Worm (Caenorhabditis elegans) whole organism, L2 larva: ENCODE data around the gene srh-100.

ENCODE experiments used
- C34F6.9 ChIP-seq: fragments of 150-350 bp; optimal IDR thresholded peaks from 2 replicates; lab custom pipeline; 2014; ENCODE audit warnings: missing biosample characterization, missing genetic modification characterization
- F13H6.1 ChIP-seq: sonication (generic microtip); optimal IDR thresholded peaks from 2 replicates; lab custom pipeline; 2016; ENCODE audit warnings: missing genetic modification characterization, missing compliant biosample characterization
- alr-1 ChIP-seq: fragments of 150-350 bp; optimal IDR thresholded peaks from 2 replicates; lab custom pipeline; 2014; ENCODE audit warnings: missing biosample characterization, missing genetic modification characterization
- aly-2 ChIP-seq: fragments of 150-350 bp; optimal IDR thresholded peaks from 2 replicates; lab custom pipeline; 2014; ENCODE audit warnings: missing biosample characterization, missing genetic modification characterization
- ama-1 ChIP-seq: fragments of 150-350 bp; optimal IDR thresholded peaks from 2 replicates; lab custom pipeline; 2018; ENCODE audit warnings: inconsistent platforms
- blmp-1 ChIP-seq: sonication (generic microtip); optimal IDR thresholded peaks from 2 replicates; lab custom pipeline; 2017; ENCODE audit warnings: missing genetic modification characterization, mild to moderate bottlenecking, missing compliant biosample characterization, antibody characterized with exemption, moderate library complexity; ENCODE audit not compliant: insufficient read depth
- ceh-16 ChIP-seq: fragments of 150-350 bp; optimal IDR thresholded peaks from 2 replicates; lab custom pipeline; 2014; ENCODE audit warnings: missing biosample characterization, missing genetic modification characterization
- ceh-82 ChIP-seq: fragments of 150-350 bp; optimal IDR thresholded peaks from 2 replicates; lab custom pipeline; 2014; ENCODE audit warnings: missing biosample characterization, missing genetic modification characterization
- crh-2 ChIP-seq: sonication (generic microtip); optimal IDR thresholded peaks from 2 replicates; lab custom pipeline; 2017; ENCODE audit warnings: missing biosample characterization, missing genetic modification characterization
- dmd-4 ChIP-seq: sonication (generic microtip); optimal IDR thresholded peaks from 2 replicates; lab custom pipeline; 2017; ENCODE audit warnings: missing biosample characterization, missing genetic modification characterization
- egl-27 ChIP-seq: sonication (generic microtip); optimal IDR thresholded peaks from 3 replicates; lab custom pipeline; 2017; ENCODE audit warnings: missing biosample characterization, missing genetic modification reagents, missing genetic modification characterization
- elt-1 ChIP-seq: fragments of 150-350 bp; optimal IDR thresholded peaks from 2 replicates; lab custom pipeline; 2014; ENCODE audit warnings: missing biosample characterization, missing genetic modification characterization
- elt-3 ChIP-seq: sonication (generic microtip); optimal IDR thresholded peaks from 2 replicates; lab custom pipeline; 2017; ENCODE audit warnings: missing biosample characterization, missing genetic modification characterization
- gmeb-1 ChIP-seq: fragments of 150-350 bp; optimal IDR thresholded peaks from 2 replicates; lab custom pipeline; 2014; ENCODE audit warnings: missing biosample characterization, missing genetic modification characterization
- lin-13 ChIP-seq: fragments of 150-350 bp; optimal IDR thresholded peaks from 2 replicates; lab custom pipeline; 2014; ENCODE audit warnings: missing biosample characterization, missing genetic modification reagents, missing genetic modification characterization
- lin-39 ChIP-seq: fragments of 150-350 bp; optimal IDR thresholded peaks from 2 replicates; lab custom pipeline; 2014; ENCODE audit warnings: missing biosample characterization, missing genetic modification reagents, missing genetic modification characterization
- lsy-2 ChIP-seq, 2 experiments: fragments of 150-350 bp in 1 of 2; sonication (generic microtip) in 1 of 2; optimal IDR thresholded peaks; 2 replicates each; lab custom pipeline; 2014 to 2017; ENCODE audit warnings: missing biosample characterization in 2 of 2, missing genetic modification characterization in 2 of 2
- mab-5 ChIP-seq: fragments of 150-350 bp; optimal IDR thresholded peaks from 2 replicates; lab custom pipeline; 2014; ENCODE audit warnings: missing biosample characterization, missing genetic modification characterization
- mbf-1 ChIP-seq: sonication (generic microtip); optimal IDR thresholded peaks from 2 replicates; lab custom pipeline; 2017; ENCODE audit warnings: missing biosample characterization, missing genetic modification characterization
- mdl-1 ChIP-seq, 2 experiments: fragments of 150-350 bp in 1 of 2; sonication (generic microtip) in 1 of 2; optimal IDR thresholded peaks; 2 replicates each; lab custom pipeline; 2017; ENCODE audit warnings: missing biosample characterization in 2 of 2, missing genetic modification characterization in 2 of 2
- nhr-10 ChIP-seq: sonication (generic microtip); optimal IDR thresholded peaks from 2 replicates; lab custom pipeline; 2017; ENCODE audit warnings: missing biosample characterization, missing genetic modification characterization
- nhr-11 ChIP-seq: fragments of 150-350 bp; optimal IDR thresholded peaks from 2 replicates; lab custom pipeline; 2014; ENCODE audit warnings: missing biosample characterization, missing genetic modification characterization
- nhr-12 ChIP-seq: fragments of 150-350 bp; optimal IDR thresholded peaks from 2 replicates; lab custom pipeline; 2014; ENCODE audit warnings: missing biosample characterization, missing genetic modification characterization
- nhr-129 ChIP-seq: fragments of 150-350 bp; optimal IDR thresholded peaks from 2 replicates; lab custom pipeline; 2014; ENCODE audit warnings: missing biosample characterization, missing genetic modification characterization
- nhr-21 ChIP-seq: fragments of 150-350 bp; optimal IDR thresholded peaks from 2 replicates; lab custom pipeline; 2014; ENCODE audit warnings: missing biosample characterization, missing genetic modification characterization
- nhr-237 ChIP-seq: fragments of 150-350 bp; optimal IDR thresholded peaks from 2 replicates; lab custom pipeline; 2014; ENCODE audit warnings: missing biosample characterization, missing genetic modification characterization
- nhr-6 ChIP-seq: fragments of 150-350 bp; optimal IDR thresholded peaks from 2 replicates; lab custom pipeline; 2014; ENCODE audit warnings: missing biosample characterization, missing genetic modification characterization
- nhr-77 ChIP-seq: fragments of 150-350 bp; optimal IDR thresholded peaks from 2 replicates; lab custom pipeline; 2014; ENCODE audit warnings: missing biosample characterization, missing genetic modification characterization
- peb-1 ChIP-seq: fragments of 150-350 bp; optimal IDR thresholded peaks from 2 replicates; lab custom pipeline; 2014; ENCODE audit warnings: missing biosample characterization, missing genetic modification characterization
- sem-4 ChIP-seq: fragments of 150-350 bp; optimal IDR thresholded peaks from 2 replicates; lab custom pipeline; 2014; ENCODE audit warnings: missing biosample characterization, missing genetic modification reagents, missing genetic modification characterization
- sma-3 ChIP-seq: sonication (generic microtip); optimal IDR thresholded peaks from 2 replicates; lab custom pipeline; 2016; ENCODE audit warnings: missing genetic modification reagents, missing genetic modification characterization, missing compliant biosample characterization
- sma-9 ChIP-seq, 2 experiments: fragments of 150-350 bp in 1 of 2; sonication (generic microtip) in 1 of 2; optimal IDR thresholded peaks; 2 replicates each; lab custom pipeline; 2014 to 2016; ENCODE audit warnings: missing genetic modification characterization in 2 of 2, mild to moderate bottlenecking in 1 of 2, missing biosample characterization in 1 of 2, missing compliant biosample characterization in 1 of 2, missing genetic modification reagents in 1 of 2, moderate library complexity in 1 of 2
- snpc-4 ChIP-seq: fragments of 150-350 bp; optimal IDR thresholded peaks from 2 replicates; lab custom pipeline; 2014; ENCODE audit warnings: missing biosample characterization, missing genetic modification characterization
- unc-55 ChIP-seq: fragments of 150-350 bp; sonication (generic microtip); optimal IDR thresholded peaks from 3 replicates; lab custom pipeline; 2014; ENCODE audit warnings: missing biosample characterization, missing genetic modification reagents, missing genetic modification characterization
- ztf-1 ChIP-seq: fragments of 200-800 bp; sonication (Bioruptor generic); conservative IDR thresholded peaks from 2 replicates; pipeline ENCODE4 v1.3.6; 2022; ENCODE audit warnings: missing genetic modification characterization, missing compliant biosample characterization
- ztf-11 ChIP-seq: sonication (generic microtip); optimal IDR thresholded peaks from 2 replicates; lab custom pipeline; 2017; ENCODE audit warnings: missing biosample characterization, missing genetic modification characterization
- ztf-4 ChIP-seq: fragments of 150-350 bp; optimal IDR thresholded peaks from 2 replicates; lab custom pipeline; 2014; ENCODE audit warnings: missing biosample characterization, missing genetic modification characterization

The srh-100 gene

ce11 chrII:3681365-3682083 lies 33.0 kb downstream of the srh-100 start, which contains the start of gene F19B10.10:
Gene F19B10.10, minus strand, starts transcription at chrII:3681415.
- TF ChIP-seq nhr-21 (tag; lab: Kevin White, UChicago) (no peak), C34F6.9 (tag; lab: Kevin White, UChicago) (no peak), dmd-4 (tag; lab: Kevin White, UChicago) (no peak), mdl-1 (tag; optimal IDR thresholded peaks at IDR 0.05; lab: Kevin White, UChicago) (no peak), nhr-10 (tag; lab: Kevin White, UChicago) (no peak), ztf-1 (no peak), ztf-11 (tag; lab: Kevin White, UChicago) (no peak), egl-27 (tag; lab: Kevin White, UChicago) (no peak), sma-3 (GFP tag; lab: Kevin White, UChicago) (no peak), alr-1 (no peak), nhr-6 (no peak)

ce11 chrII:3680366-3680765 lies 34.1 kb downstream of the srh-100 start:
- TF ChIP-seq sma-3 (GFP tag; lab: Kevin White, UChicago): no peak
- TF ChIP-seq nhr-10 (tag; lab: Kevin White, UChicago): no peak
- TF ChIP-seq ama-1 (lab: Kevin White, UChicago): no peak
- no peak for TF ChIP-seq nhr-12
- no peak for TF ChIP-seq egl-27 (tag; lab: Kevin White, UChicago)
- TF ChIP-seq lin-13 (GFP tag; lab: Kevin White, UChicago): no peak
- TF ChIP-seq mdl-1 (tag; optimal IDR thresholded peaks at IDR 0.05; lab: Kevin White, UChicago): no peak
- no peak for TF ChIP-seq nhr-21 (tag; lab: Kevin White, UChicago)
- TF ChIP-seq C34F6.9 (tag; lab: Kevin White, UChicago): no peak
- no peak for TF ChIP-seq sem-4 (tag; lab: Kevin White, UChicago)
- no peak for TF ChIP-seq ztf-1
- TF ChIP-seq crh-2 (tag; lab: Kevin White, UChicago): no peak
- no peak for TF ChIP-seq gmeb-1 (tag; lab: Kevin White, UChicago)

ce11 chrII:3678978-3679377 lies 35.5 kb downstream of the srh-100 start:
- TF ChIP-seq nhr-237 (tag; lab: Kevin White, UChicago) (no peak), ama-1 (lab: Kevin White, UChicago) (no peak), nhr-129 (tag; lab: Kevin White, UChicago) (no peak), F13H6.1 (tag; lab: Kevin White, UChicago) (no peak), snpc-4 (tag; lab: Kevin White, UChicago) (no peak), ceh-16 (no peak), peb-1 (tag; lab: Kevin White, UChicago) (no peak), gmeb-1 (tag; lab: Kevin White, UChicago) (no peak), nhr-6 (no peak), ztf-11 (tag; lab: Kevin White, UChicago) (no peak), ztf-4 (tag; lab: Kevin White, UChicago) (no peak), mab-5 (tag; lab: Kevin White, UChicago) (no peak), nhr-77 (tag; lab: Kevin White, UChicago) (no peak), unc-55 (GFP tag; lab: Kevin White, UChicago) (no peak), sma-9 (GFP tag; optimal IDR thresholded peaks at IDR 0.05; lab: Kevin White, UChicago) (no peak), sma-9 (tag; optimal IDR thresholded peaks at IDR 0.05; lab: Kevin White, UChicago) (no peak), lin-39 (no peak), ceh-82 (no peak), elt-1 (tag; lab: Kevin White, UChicago) (no peak)
- TF ChIP-seq, all 48 proteins: peak for 0

ce11 chrII:3675176-3675575 lies 39.3 kb downstream of the srh-100 start, which contains the start of gene F19B10.2:
Gene F19B10.2, plus strand, starts transcription at chrII:3675476.
- TF ChIP-seq mdl-1 (tag; optimal IDR thresholded peaks at IDR 0.05; lab: Kevin White, UChicago) (no peak), C34F6.9 (tag; lab: Kevin White, UChicago) (no peak), aly-2 (tag; lab: Kevin White, UChicago) (no peak), nhr-11 (tag; lab: Kevin White, UChicago) (no peak), sma-9 (GFP tag; optimal IDR thresholded peaks at IDR 0.05; lab: Kevin White, UChicago) (no peak), sma-9 (tag; optimal IDR thresholded peaks at IDR 0.05; lab: Kevin White, UChicago) (no peak), ztf-11 (tag; lab: Kevin White, UChicago) (no peak), ceh-16 (no peak), blmp-1 (tag; lab: Kevin White, UChicago) (no peak), sma-3 (GFP tag; lab: Kevin White, UChicago) (no peak), elt-3 (tag; lab: Kevin White, UChicago) (no peak), mbf-1 (tag; lab: Kevin White, UChicago) (no peak), lsy-2 (tag; optimal IDR thresholded peaks at IDR 0.05; lab: Kevin White, UChicago) (no peak), sem-4 (tag; lab: Kevin White, UChicago) (no peak), crh-2 (tag; lab: Kevin White, UChicago) (no peak), elt-1 (tag; lab: Kevin White, UChicago) (no peak), nhr-12 (no peak)
